Worm (Caenorhabditis elegans) whole organism, L1 larva: Measurements from ENCODE around the gene Y47D3A.13.
"Not testable (repeated sequence)": the region's sequence is repeated elsewhere in the genome, so short reads cannot be mapped to it uniquely, and the experiment has no call there.

ENCODE experiments used
- C04F5.9 ChIP-seq: sonication (generic microtip); optimal IDR thresholded peaks from 2 replicates; lab custom pipeline; 2016; ENCODE audit warnings: missing genetic modification characterization, missing compliant biosample characterization
- C16A3.4 ChIP-seq: fragments of 150-350 bp; optimal IDR thresholded peaks from 2 replicates; lab custom pipeline; 2014; ENCODE audit warnings: missing biosample characterization, missing genetic modification characterization
- F16B12.6 ChIP-seq: fragments of 150-350 bp; optimal IDR thresholded peaks from 2 replicates; lab custom pipeline; 2014; ENCODE audit warnings: missing biosample characterization, missing genetic modification characterization
- aly-2 ChIP-seq: fragments of 150-350 bp; optimal IDR thresholded peaks from 2 replicates; lab custom pipeline; 2014; ENCODE audit warnings: missing biosample characterization, missing genetic modification characterization
- blmp-1 ChIP-seq: fragments of 150-350 bp; optimal IDR thresholded peaks from 2 replicates; lab custom pipeline; 2014; ENCODE audit warnings: missing biosample characterization, missing genetic modification characterization
- ceh-63 ChIP-seq: fragments of 200-800 bp; sonication (Bioruptor generic); optimal IDR thresholded peaks from 2 replicates; lab custom pipeline; 2018; ENCODE audit warnings: mild to moderate bottlenecking, missing genetic modification characterization, missing compliant biosample characterization
- ceh-82 ChIP-seq, 3 experiments: fragments of 150-350 bp in 1 of 3; sonication (generic microtip) in 2 of 3; optimal IDR thresholded peaks; 2 replicates each; lab custom pipeline; 2014 to 2017; ENCODE audit warnings: missing biosample characterization in 3 of 3, missing genetic modification characterization in 3 of 3
- ceh-88 ChIP-seq: fragments of 200-800 bp; sonication (Bioruptor generic); IDR thresholded peaks from 2 replicates; pipeline ENCODE4 v1.3.6; 2022; ENCODE audit warnings: missing genetic modification characterization, missing compliant biosample characterization
- ceh-90 ChIP-seq: sonication (generic microtip); optimal IDR thresholded peaks from 2 replicates; lab custom pipeline; 2016; ENCODE audit warnings: missing genetic modification characterization, missing compliant biosample characterization
- ces-1 ChIP-seq: fragments of 150-350 bp; optimal IDR thresholded peaks from 2 replicates; lab custom pipeline; 2014; ENCODE audit warnings: missing biosample characterization, missing genetic modification reagents, missing genetic modification characterization
- efl-1 ChIP-seq, 4 experiments: fragments of 150-350 bp; optimal IDR thresholded peaks in 3 of 4; peaks in 1 of 4; 1 replicate in 1 of 4; 2 replicates in 3 of 4; lab custom pipeline; 2014; ENCODE audit warnings: missing biosample characterization in 2 of 4, missing genetic modification characterization in 2 of 4, missing genetic modification reagents in 2 of 4
- egl-13 ChIP-seq: sonication (generic microtip); optimal IDR thresholded peaks from 2 replicates; lab custom pipeline; 2016; ENCODE audit warnings: missing genotype, missing genetic modification reagents, missing genetic modification characterization, missing compliant biosample characterization
- elt-2 ChIP-seq: sonication (generic microtip); optimal IDR thresholded peaks from 2 replicates; lab custom pipeline; 2016; ENCODE audit warnings: missing genetic modification characterization, mild to moderate bottlenecking, inconsistent platforms, missing compliant biosample characterization, missing genetic modification reagents
- ets-5 ChIP-seq: fragments of 200-800 bp; sonication (Bioruptor generic); IDR thresholded peaks from 2 replicates; pipeline ENCODE4 v1.3.6; 2022; ENCODE audit warnings: missing genetic modification characterization, missing compliant biosample characterization
- jun-1 ChIP-seq: fragments of 150-350 bp; optimal IDR thresholded peaks from 2 replicates; lab custom pipeline; 2014; ENCODE audit warnings: missing biosample characterization, missing genetic modification reagents, missing genetic modification characterization
- lin-35 ChIP-seq, 2 experiments: fragments of 150-350 bp; optimal IDR thresholded peaks; 2 replicates each; lab custom pipeline; 2014; ENCODE audit warnings: missing biosample characterization in 2 of 2, missing genetic modification characterization in 2 of 2, missing genetic modification reagents in 2 of 2
- lsy-2 ChIP-seq, 2 experiments: fragments of 150-350 bp; optimal IDR thresholded peaks; 2 replicates each; lab custom pipeline; 2014; ENCODE audit warnings: missing biosample characterization in 2 of 2, missing genetic modification characterization in 2 of 2
- mab-9 ChIP-seq: fragments of 200-800 bp; sonication (Bioruptor generic); IDR thresholded peaks from 2 replicates; pipeline ENCODE4 v1.3.6; 2022; ENCODE audit warnings: missing genetic modification reagents, missing genetic modification characterization, missing compliant biosample characterization
- mdl-1 ChIP-seq, 2 experiments: fragments of 150-350 bp; optimal IDR thresholded peaks; 2 replicates each; lab custom pipeline; 2014 to 2017; ENCODE audit warnings: missing biosample characterization in 2 of 2, missing genetic modification characterization in 2 of 2, inconsistent platforms in 1 of 2
- mef-2 ChIP-seq: fragments of 150-350 bp; optimal IDR thresholded peaks from 2 replicates; lab custom pipeline; 2014; ENCODE audit warnings: missing biosample characterization, missing genetic modification characterization
- mep-1 ChIP-seq: fragments of 150-350 bp; optimal IDR thresholded peaks from 2 replicates; lab custom pipeline; 2014; ENCODE audit warnings: missing biosample characterization, missing genetic modification characterization
- nhr-11 ChIP-seq: fragments of 150-350 bp; optimal IDR thresholded peaks from 2 replicates; lab custom pipeline; 2014; ENCODE audit warnings: missing biosample characterization, missing genetic modification characterization
- nhr-12 ChIP-seq: sonication (generic microtip); optimal IDR thresholded peaks from 2 replicates; lab custom pipeline; 2017; ENCODE audit warnings: missing biosample characterization, missing genetic modification characterization
- nhr-20 ChIP-seq: sonication (generic microtip); optimal IDR thresholded peaks from 2 replicates; lab custom pipeline; 2016; ENCODE audit warnings: mild to moderate bottlenecking, missing genetic modification characterization, missing compliant biosample characterization
- nhr-77 ChIP-seq: fragments of 150-350 bp; optimal IDR thresholded peaks from 2 replicates; lab custom pipeline; 2014; ENCODE audit warnings: missing biosample characterization, missing genetic modification characterization
- nhr-90 ChIP-seq: sonication (generic microtip); optimal IDR thresholded peaks from 2 replicates; lab custom pipeline; 2016; ENCODE audit warnings: mild to moderate bottlenecking, missing genetic modification characterization, missing compliant biosample characterization; ENCODE audit not compliant: poor library complexity
- rnt-1 ChIP-seq: sonication (generic microtip); optimal IDR thresholded peaks from 2 replicates; lab custom pipeline; 2016; ENCODE audit warnings: mild to moderate bottlenecking, missing genetic modification characterization, moderate library complexity, missing compliant biosample characterization
- snpc-4 ChIP-seq: fragments of 150-350 bp; optimal IDR thresholded peaks from 2 replicates; lab custom pipeline; 2014; ENCODE audit warnings: missing biosample characterization, missing genetic modification characterization
- snu-23 ChIP-seq: sonication (generic microtip); optimal IDR thresholded peaks from 2 replicates; lab custom pipeline; 2016; ENCODE audit warnings: missing genetic modification characterization, missing compliant biosample characterization
- swsn-7 ChIP-seq: sonication (generic microtip); optimal IDR thresholded peaks from 2 replicates; lab custom pipeline; 2016; ENCODE audit warnings: missing genetic modification characterization, missing compliant biosample characterization
- tlp-1 ChIP-seq: fragments of 150-350 bp; optimal IDR thresholded peaks from 2 replicates; lab custom pipeline; 2014; ENCODE audit warnings: missing biosample characterization, missing genetic modification characterization
- unc-130 ChIP-seq: fragments of 150-350 bp; optimal IDR thresholded peaks from 2 replicates; lab custom pipeline; 2017; ENCODE audit warnings: missing biosample characterization, missing genetic modification characterization, inconsistent platforms
- unc-62 ChIP-seq: fragments of 150-350 bp; optimal IDR thresholded peaks from 2 replicates; lab custom pipeline; 2014; ENCODE audit warnings: missing biosample characterization, missing genetic modification reagents, missing genetic modification characterization
- unc-86 ChIP-seq: sonication (generic microtip); optimal IDR thresholded peaks from 2 replicates; lab custom pipeline; 2016; ENCODE audit warnings: missing genetic modification characterization, missing compliant biosample characterization
- unc-98 ChIP-seq: fragments of 200-800 bp; sonication (Bioruptor generic); IDR thresholded peaks from 2 replicates; pipeline ENCODE4 v1.3.6; 2022; ENCODE audit warnings: missing genetic modification characterization, missing compliant biosample characterization
- vab-15 ChIP-seq: sonication (generic microtip); optimal IDR thresholded peaks from 2 replicates; lab custom pipeline; 2017; ENCODE audit warnings: missing genotype, mild to moderate bottlenecking, missing genetic modification characterization, missing compliant biosample characterization
- xbp-1 ChIP-seq: sonication (generic microtip); optimal IDR thresholded peaks from 2 replicates; lab custom pipeline; 2016; ENCODE audit warnings: missing genetic modification characterization, missing compliant biosample characterization
- ztf-4 ChIP-seq: fragments of 150-350 bp; optimal IDR thresholded peaks from 2 replicates; lab custom pipeline; 2014; ENCODE audit warnings: missing biosample characterization, missing genetic modification characterization

Y47D3A.13 gene

ce11 chrIII:11224006-11224405 lies at the start of gene Y47D3A.13:
Gene Y47D3A.13, minus strand, starts transcription at chrIII:11224106.
- not testable (repeated sequence) for TF ChIP-seq snu-23 (GFP tag; lab: Kevin White, UChicago); nhr-11 (tag; lab: Kevin White, UChicago); nhr-77 (tag; lab: Kevin White, UChicago)

ce11 chrIII:11270795-11271194 lies 46.9 kb upstream of the Y47D3A.13 start, which contains the start of gene obr-1:
Gene obr-1, minus strand, starts transcription at chrIII:11270895.
- TF ChIP-seq ceh-90 (tag; lab: Kevin White, UChicago) (no peak), tlp-1 (tag; lab: Kevin White, UChicago) (no peak), rnt-1 (tag; lab: Kevin White, UChicago) (no peak), mab-9 (GFP tag; lab: Robert Waterston, UW) (no peak)

- no peak for TF ChIP-seq ceh-88 (GFP tag; lab: Robert Waterston, UW)
- peak; percentile 6 for TF ChIP-seq elt-2 (tag; lab: Kevin White, UChicago)
- no peak for TF ChIP-seq efl-1 (optimal IDR thresholded peaks at IDR 0.05; lab: Kevin White, UChicago)
- TF ChIP-seq efl-1 (GFP tag; optimal IDR thresholded peaks at IDR 0.05 in 1 of 2; lab: Kevin White, UChicago): peak in 1 of 2 experiments; percentile 36
- no peak for TF ChIP-seq ces-1
- TF ChIP-seq nhr-12: no peak
Observed at ce11 chrIII:11269206-11269605, 45.3 kb upstream of the Y47D3A.13 start.

ce11 chrIII:11268532-11268931 lies 44.6 kb upstream of the Y47D3A.13 start:
- TF ChIP-seq efl-1 (optimal IDR thresholded peaks at IDR 0.05; lab: Kevin White, UChicago): no peak
- TF ChIP-seq efl-1 (GFP tag; optimal IDR thresholded peaks at IDR 0.05 in 1 of 2; lab: Kevin White, UChicago): peak in 1 of 2 experiments; percentile 24
- TF ChIP-seq ceh-82 (tag; optimal IDR thresholded peaks at IDR 0.05; lab: Kevin White, UChicago): no peak
- no peak for TF ChIP-seq swsn-7 (tag; lab: Kevin White, UChicago)
- TF ChIP-seq, all 84 proteins: peak for 1

ce11 chrIII:11267372-11267771 lies 43.5 kb upstream of the Y47D3A.13 start:
- TF ChIP-seq nhr-90 (tag; lab: Kevin White, UChicago): no peak
- peak; percentile 26 for TF ChIP-seq nhr-20 (tag; lab: Kevin White, UChicago)
- TF ChIP-seq F16B12.6 (tag; lab: Kevin White, UChicago): no peak
- no peak for TF ChIP-seq unc-86
- no peak for TF ChIP-seq vab-15 (tag; lab: Kevin White, UChicago)
- TF ChIP-seq jun-1 (tag; lab: Kevin White, UChicago): no peak
- TF ChIP-seq xbp-1 (tag; lab: Kevin White, UChicago): no peak
- no peak for TF ChIP-seq C16A3.4
- TF ChIP-seq efl-1 (optimal IDR thresholded peaks at IDR 0.05; lab: Kevin White, UChicago): no peak
- peak in 1 of 2 experiments; percentile 43 for TF ChIP-seq efl-1 (GFP tag; optimal IDR thresholded peaks at IDR 0.05 in 1 of 2; lab: Kevin White, UChicago)
- no peak for TF ChIP-seq unc-130
- TF ChIP-seq egl-13 (tag; lab: Kevin White, UChicago): no peak
- TF ChIP-seq ceh-88 (GFP tag; lab: Robert Waterston, UW): no peak
- peak; percentile 48 for TF ChIP-seq elt-2 (tag; lab: Kevin White, UChicago)
- TF ChIP-seq ceh-63 (GFP tag; lab: Kevin White, UChicago): no peak
- TF ChIP-seq snpc-4: no peak
- TF ChIP-seq ztf-4 (tag; lab: Kevin White, UChicago): no peak
- TF ChIP-seq rnt-1 (tag; lab: Kevin White, UChicago): no peak
- no peak for TF ChIP-seq aly-2 (tag; lab: Kevin White, UChicago)
- peak in 1 of 2 experiments; percentile 4 for TF ChIP-seq lin-35 (GFP tag; optimal IDR thresholded peaks at IDR 0.05; lab: Kevin White, UChicago)
- no peak for TF ChIP-seq unc-98
- TF ChIP-seq unc-62: no peak
- TF ChIP-seq mep-1: no peak
- TF ChIP-seq C04F5.9 (tag; lab: Kevin White, UChicago): no peak
- TF ChIP-seq ets-5 (GFP tag; lab: Robert Waterston, UW): no peak
- peak; percentile 52 for TF ChIP-seq blmp-1 (tag; lab: Kevin White, UChicago)
- no peak for TF ChIP-seq nhr-11 (tag; lab: Kevin White, UChicago)
- TF ChIP-seq lsy-2 (tag; optimal IDR thresholded peaks at IDR 0.05; lab: Kevin White, UChicago): no peak
- no peak for TF ChIP-seq mef-2
- no peak for TF ChIP-seq mdl-1 (tag; optimal IDR thresholded peaks at IDR 0.05; lab: Kevin White, UChicago)
